Fruit fly (Drosophila melanogaster): ENCODE data around the gene CG43246.

Gene CG43246

DNA sequence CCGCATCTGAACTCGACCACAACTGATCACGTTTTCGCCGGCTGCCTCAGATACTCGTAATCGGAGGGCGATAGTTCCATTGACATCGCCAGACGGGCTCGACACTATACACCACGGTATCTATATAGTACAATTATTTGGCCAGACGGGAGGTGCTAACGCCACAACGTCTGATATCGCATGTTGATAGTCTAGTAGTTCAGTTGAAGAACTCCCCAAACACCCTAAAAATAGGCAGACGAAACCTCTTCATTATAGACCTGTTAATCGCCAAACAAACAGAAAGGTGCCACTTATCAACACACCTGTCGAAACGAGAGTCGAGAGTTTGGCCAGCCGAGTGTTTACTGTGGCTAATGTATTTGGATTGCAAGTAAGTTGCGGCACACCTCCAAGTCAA is 18.6 kb downstream of the CG43246 start:
- TF ChIP-seq CG8281 (tag; optimal IDR thresholded peaks at IDR 0.05) (no peak), CG17829 (tag; optimal IDR thresholded peaks at IDR 0.05) (no peak), bab2 (GFP tag; optimal IDR thresholded peaks at IDR 0.05) (no peak), z (GFP tag; IDR thresholded peaks at IDR 0.05) (no peak), psq (GFP tag; optimal IDR thresholded peaks at IDR 0.05) (no peak), CG8924 (tag; optimal IDR thresholded peaks at IDR 0.05) (peak; percentile 21), CG2129 (GFP tag; IDR thresholded peaks at IDR 0.05; ENCODE audit: partially characterized antibody) (no peak), Antp (GFP tag; optimal IDR thresholded peaks at IDR 0.05) (no peak), CG18599 (GFP tag; optimal IDR thresholded peaks at IDR 0.05) (peak; percentile 51), CG9215 (GFP tag; IDR thresholded peaks at IDR 0.05) (no peak), wek (GFP tag; optimal IDR thresholded peaks at IDR 0.05) (peak; percentile 53), CG3847 (GFP tag; IDR thresholded peaks at IDR 0.05) (peak; percentile 16; the same call in 1 of the 2 replicates), ATbp (GFP tag; optimal IDR thresholded peaks at IDR 0.05) (peak; percentile 64), da (GFP tag; optimal IDR thresholded peaks at IDR 0.05) (no peak), sr (GFP tag; IDR thresholded peaks at IDR 0.05) (no peak), CG2199 (GFP tag; IDR thresholded peaks at IDR 0.05) (peak; percentile 95), fd96Cb (tag; optimal IDR thresholded peaks at IDR 0.05) (no peak), CG13123 (GFP tag; optimal IDR thresholded peaks at IDR 0.05) (no peak), CG5245 (GFP tag; optimal IDR thresholded peaks at IDR 0.05) (no peak), Poxn (GFP tag; IDR thresholded peaks at IDR 0.05) (no peak), MESR4 (GFP tag; optimal IDR thresholded peaks at IDR 0.05) (no peak), Six4 (GFP tag; optimal IDR thresholded peaks at IDR 0.05) (no peak), CG18262 (tag; optimal IDR thresholded peaks at IDR 0.05) (peak; percentile 37), hb (GFP tag; IDR thresholded peaks at IDR 0.05; ENCODE audit: partially characterized antibody) (no peak), Trl (optimal IDR thresholded peaks at IDR 0.05) (no peak), Trl (GFP tag; optimal IDR thresholded peaks at IDR 0.05) (no peak), CG30403 (GFP tag; optimal IDR thresholded peaks at IDR 0.05) (no peak), Sox102F (GFP tag; optimal IDR thresholded peaks at IDR 0.05) (peak; percentile 11), Pdp1 (GFP tag; optimal IDR thresholded peaks at IDR 0.05) (peak in 1 of 2 experiments; percentile 65), cas (GFP tag; IDR thresholded peaks at IDR 0.05) (no peak), D19A (tag; optimal IDR thresholded peaks at IDR 0.05) (peak; percentile 65), bbx (GFP tag; IDR thresholded peaks at IDR 0.05; ENCODE audit: partially characterized antibody) (peak; percentile 43; the same call in 1 of the 2 replicates), CG12104 (GFP tag; optimal IDR thresholded peaks at IDR 0.05) (no peak), scrt (GFP tag; optimal IDR thresholded peaks at IDR 0.05) (peak; percentile 26), YL-1 (GFP tag; optimal IDR thresholded peaks at IDR 0.05) (no peak), Bdp1 (GFP tag; optimal IDR thresholded peaks at IDR 0.05) (no peak), CG3838 (GFP tag; optimal IDR thresholded peaks at IDR 0.05) (no peak), CG18619 (GFP tag; optimal IDR thresholded peaks at IDR 0.05) (peak; percentile 24), gem (tag; optimal IDR thresholded peaks at IDR 0.05) (peak; percentile 15), peb (GFP tag; IDR thresholded peaks at IDR 0.05) (no peak), CG4424 (GFP tag; optimal IDR thresholded peaks at IDR 0.05) (peak; percentile 23), ap (GFP tag; IDR thresholded peaks at IDR 0.05) (no peak), CG15696 (tag; optimal IDR thresholded peaks at IDR 0.05) (peak; percentile 55), dmrt99B (tag; optimal IDR thresholded peaks at IDR 0.05) (peak; percentile 42), CG17361 (GFP tag; IDR thresholded peaks at IDR 0.05) (0 out of 3 replicates have a peak, but pooled peaks have one; percentile 32), Oli (tag; optimal IDR thresholded peaks at IDR 0.05) (peak; percentile 20), CG17359 (tag; optimal IDR thresholded peaks at IDR 0.05) (peak; percentile 52), MTF-1 (GFP tag; optimal IDR thresholded peaks at IDR 0.05; ENCODE audit: borderline replicate concordance) (peak; percentile 58), ham (GFP tag; IDR thresholded peaks at IDR 0.05) (no peak), tap (tag; optimal IDR thresholded peaks at IDR 0.05) (peak; percentile 2), Dbx (GFP tag; IDR thresholded peaks at IDR 0.05) (0 out of 3 replicates have a peak, but pooled peaks have one; percentile 12)
